Worm (Caenorhabditis elegans) whole organism, mixed stage, embryonic: ENCODE results near the gene F35E8.7.

Source experiments
- M03D4.4 ChIP-seq: sonication (generic microtip); optimal IDR thresholded peaks from 2 replicates; lab custom pipeline; 2017; ENCODE audit warnings: mild to moderate bottlenecking, missing genetic modification characterization, missing compliant biosample characterization
- bed-3 ChIP-seq: fragments of 200-800 bp; sonication (Bioruptor generic); optimal IDR thresholded peaks from 3 replicates; lab custom pipeline; 2018; ENCODE audit warnings: mild to moderate bottlenecking, missing genetic modification characterization, moderate library complexity, missing compliant biosample characterization
- blmp-1 ChIP-seq: fragments of 150-350 bp; optimal IDR thresholded peaks from 2 replicates; lab custom pipeline; 2014; ENCODE audit warnings: missing biosample characterization, missing genetic modification characterization
- ceh-39 ChIP-seq: fragments of 150-350 bp; optimal IDR thresholded peaks from 2 replicates; lab custom pipeline; 2014; ENCODE audit warnings: missing biosample characterization, missing genetic modification characterization
- ceh-83 ChIP-seq: fragments of 200-800 bp; sonication (Bioruptor generic); optimal IDR thresholded peaks from 2 replicates; lab custom pipeline; 2018; ENCODE audit warnings: mild to moderate bottlenecking, missing genetic modification characterization, missing compliant biosample characterization
- ces-1 ChIP-seq: fragments of 150-350 bp; optimal IDR thresholded peaks from 2 replicates; lab custom pipeline; 2014; ENCODE audit warnings: missing biosample characterization, missing genetic modification reagents, missing genetic modification characterization
- cnd-1 ChIP-seq: fragments of 200-800 bp; sonication (Bioruptor generic); optimal IDR thresholded peaks from 2 replicates; lab custom pipeline; 2018; ENCODE audit warnings: mild to moderate bottlenecking, missing genetic modification characterization, missing compliant biosample characterization
- drap-1 ChIP-seq: fragments of 200-800 bp; sonication (Bioruptor generic); optimal IDR thresholded peaks from 3 replicates; lab custom pipeline; 2018; ENCODE audit warnings: mild to moderate bottlenecking, missing genetic modification characterization, missing compliant biosample characterization
- elt-1 ChIP-seq: sonication (generic microtip); optimal IDR thresholded peaks from 2 replicates; lab custom pipeline; 2017; ENCODE audit warnings: missing genetic modification characterization, mild to moderate bottlenecking, missing compliant biosample characterization, antibody characterized with exemption, moderate library complexity, borderline replicate concordance; ENCODE audit not compliant: insufficient read depth
- elt-3 ChIP-seq: fragments of 150-350 bp; optimal IDR thresholded peaks from 2 replicates; lab custom pipeline; 2014; ENCODE audit warnings: missing biosample characterization, missing genetic modification characterization
- flh-1 ChIP-seq: fragments of 200-800 bp; sonication (Bioruptor generic); optimal IDR thresholded peaks from 2 replicates; lab custom pipeline; 2018; ENCODE audit warnings: mild to moderate bottlenecking, missing genetic modification characterization, moderate library complexity, missing compliant biosample characterization
- ham-2 ChIP-seq: fragments of 200-800 bp; sonication (Bioruptor generic); optimal IDR thresholded peaks from 2 replicates; lab custom pipeline; 2018; ENCODE audit warnings: mild to moderate bottlenecking, missing genetic modification characterization, missing compliant biosample characterization
- hlh-1 ChIP-seq: fragments of 150-350 bp; optimal IDR thresholded peaks from 2 replicates; lab custom pipeline; 2014; ENCODE audit warnings: missing biosample characterization, missing genetic modification reagents, missing genetic modification characterization
- lin-13 ChIP-seq: fragments of 150-350 bp; optimal IDR thresholded peaks from 2 replicates; lab custom pipeline; 2014; ENCODE audit warnings: missing biosample characterization, missing genetic modification characterization
- lin-32 ChIP-seq: fragments of 200-800 bp; sonication (Bioruptor generic); optimal IDR thresholded peaks from 2 replicates; lab custom pipeline; 2018; ENCODE audit warnings: mild to moderate bottlenecking, missing genetic modification characterization, missing compliant biosample characterization
- lsy-2 ChIP-seq: fragments of 150-350 bp; optimal IDR thresholded peaks from 2 replicates; lab custom pipeline; 2014; ENCODE audit warnings: missing biosample characterization, missing genetic modification characterization
- mab-5 ChIP-seq: fragments of 150-350 bp; optimal IDR thresholded peaks from 2 replicates; lab custom pipeline; 2014; ENCODE audit warnings: missing biosample characterization, missing genetic modification characterization
- mep-1 ChIP-seq: fragments of 150-350 bp; optimal IDR thresholded peaks from 2 replicates; lab custom pipeline; 2017; ENCODE audit warnings: missing biosample characterization, missing genetic modification reagents, missing genetic modification characterization, inconsistent platforms
- mls-2 ChIP-seq: sonication (generic microtip); optimal IDR thresholded peaks from 2 replicates; lab custom pipeline; 2016; ENCODE audit warnings: mild to moderate bottlenecking, missing genetic modification characterization, moderate library complexity, missing compliant biosample characterization
- nhr-12 ChIP-seq: fragments of 150-350 bp; optimal IDR thresholded peaks from 2 replicates; lab custom pipeline; 2014; ENCODE audit warnings: missing biosample characterization, missing genetic modification characterization
- nhr-2 ChIP-seq: fragments of 150-350 bp; optimal IDR thresholded peaks from 2 replicates; lab custom pipeline; 2014; ENCODE audit warnings: missing biosample characterization, missing genetic modification characterization
- nhr-237 ChIP-seq: fragments of 150-350 bp; optimal IDR thresholded peaks from 2 replicates; lab custom pipeline; 2014; ENCODE audit warnings: missing biosample characterization, missing genetic modification characterization
- nhr-28 ChIP-seq: fragments of 150-350 bp; optimal IDR thresholded peaks from 2 replicates; lab custom pipeline; 2014; ENCODE audit warnings: missing biosample characterization, missing genetic modification characterization
- nhr-76 ChIP-seq: sonication (generic microtip); optimal IDR thresholded peaks from 2 replicates; lab custom pipeline; 2017; ENCODE audit warnings: missing biosample characterization, missing genetic modification characterization
- pha-4 ChIP-seq: fragments of 150-350 bp; optimal IDR thresholded peaks from 2 replicates; lab custom pipeline; 2018; ENCODE audit warnings: missing biosample characterization, missing genetic modification reagents, missing genetic modification characterization
- sem-2 ChIP-seq: fragments of 200-800 bp; sonication (Bioruptor generic); optimal IDR thresholded peaks from 2 replicates; lab custom pipeline; 2018; ENCODE audit warnings: mild to moderate bottlenecking, missing genetic modification characterization, missing compliant biosample characterization
- sptf-1 ChIP-seq: sonication (generic microtip); optimal IDR thresholded peaks from 2 replicates; lab custom pipeline; 2017; ENCODE audit warnings: mild to moderate bottlenecking, missing genetic modification characterization, moderate library complexity, missing compliant biosample characterization
- tbx-8 ChIP-seq: fragments of 200-800 bp; sonication (Bioruptor generic); optimal IDR thresholded peaks from 2 replicates; lab custom pipeline; 2018; ENCODE audit warnings: mild to moderate bottlenecking, missing genetic modification characterization, moderate library complexity, missing compliant biosample characterization
- unc-120 ChIP-seq: sonication (generic microtip); optimal IDR thresholded peaks from 2 replicates; lab custom pipeline; 2017; ENCODE audit warnings: missing genetic modification characterization, missing compliant biosample characterization; ENCODE audit not compliant: poor library complexity, severe bottlenecking
- unc-62 ChIP-seq: fragments of 150-350 bp; optimal IDR thresholded peaks from 2 replicates; lab custom pipeline; 2014; ENCODE audit warnings: missing biosample characterization, missing genetic modification reagents, missing genetic modification characterization
- zip-8 ChIP-seq: fragments of 150-350 bp; optimal IDR thresholded peaks from 2 replicates; lab custom pipeline; 2014; ENCODE audit warnings: missing biosample characterization, missing genetic modification characterization
- ztf-11 ChIP-seq: fragments of 150-350 bp; optimal IDR thresholded peaks from 2 replicates; lab custom pipeline; 2014; ENCODE audit warnings: missing biosample characterization, missing genetic modification characterization

The F35E8.7 gene

DNA sequence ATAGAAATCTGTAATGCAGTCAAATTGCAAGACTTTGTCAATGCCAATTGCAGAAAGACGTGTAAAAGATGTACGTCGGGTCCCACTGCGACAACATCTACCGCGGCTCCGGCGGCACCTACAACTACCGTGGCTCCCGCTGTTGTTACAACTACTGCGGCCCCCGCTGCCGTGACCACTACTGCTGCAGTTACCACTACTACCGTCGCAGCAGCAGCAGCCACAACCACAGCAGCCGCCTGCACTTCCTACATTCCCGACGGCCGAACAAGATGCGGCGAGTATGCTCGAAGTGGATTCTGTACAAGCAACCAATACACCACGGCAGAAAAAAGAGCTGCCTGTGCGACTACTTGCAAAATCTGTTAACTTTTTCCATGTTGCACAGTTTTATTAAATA is 960 bp downstream of the F35E8.7 start:
- TF ChIP-seq unc-62 (GFP tag; lab: Kevin White, UChicago): no peak
- no peak for TF ChIP-seq mls-2 (tag; lab: Kevin White, UChicago)
- no peak for TF ChIP-seq nhr-28 (tag; lab: Kevin White, UChicago)
- TF ChIP-seq drap-1 (GFP tag; lab: Kevin White, UChicago): peak; percentile 32
- TF ChIP-seq zip-8 (tag; lab: Kevin White, UChicago): no peak
- no peak for TF ChIP-seq elt-1 (tag; lab: Kevin White, UChicago)

DNA sequence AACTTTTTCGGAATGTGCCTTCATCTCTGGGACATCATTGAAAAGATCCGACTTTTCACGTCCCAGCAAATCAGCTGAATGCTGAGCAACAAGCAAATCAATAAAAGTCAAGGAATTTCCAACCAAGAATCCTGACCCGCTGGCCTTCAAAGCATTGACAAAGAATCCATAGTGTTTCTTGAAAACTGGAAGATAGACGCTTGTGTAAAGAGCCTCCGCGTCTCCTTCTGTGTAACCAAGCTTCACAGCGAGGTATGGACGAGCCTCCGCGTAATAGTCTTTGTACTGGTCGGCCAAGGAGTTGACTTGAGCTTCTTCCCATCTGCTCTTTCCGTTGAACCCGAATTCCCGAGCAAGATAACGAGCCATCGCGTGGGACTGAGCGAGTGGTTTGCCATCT is 1.5 kb downstream of the F35E8.7 start:
- TF ChIP-seq lin-13 (tag; lab: Kevin White, UChicago): no peak
- TF ChIP-seq M03D4.4 (tag; lab: Kevin White, UChicago): no peak
- no peak for TF ChIP-seq tbx-8
- no peak for TF ChIP-seq unc-120 (tag; lab: Kevin White, UChicago)
- TF ChIP-seq elt-1 (tag; lab: Kevin White, UChicago): no peak
- no peak for TF ChIP-seq ztf-11
- no peak for TF ChIP-seq nhr-2 (tag; lab: Kevin White, UChicago)
- TF ChIP-seq hlh-1 (tag; lab: Kevin White, UChicago): no peak
- no peak for TF ChIP-seq lsy-2 (tag; lab: Kevin White, UChicago)
- TF ChIP-seq ceh-83: no peak
- no peak for TF ChIP-seq mls-2 (tag; lab: Kevin White, UChicago)
- no peak for TF ChIP-seq flh-1 (GFP tag; lab: Kevin White, UChicago)
- no peak for TF ChIP-seq mab-5 (tag; lab: Kevin White, UChicago)
- no peak for TF ChIP-seq sem-2 (GFP tag; lab: Kevin White, UChicago)
- TF ChIP-seq, all 35 proteins: peak for 0

DNA sequence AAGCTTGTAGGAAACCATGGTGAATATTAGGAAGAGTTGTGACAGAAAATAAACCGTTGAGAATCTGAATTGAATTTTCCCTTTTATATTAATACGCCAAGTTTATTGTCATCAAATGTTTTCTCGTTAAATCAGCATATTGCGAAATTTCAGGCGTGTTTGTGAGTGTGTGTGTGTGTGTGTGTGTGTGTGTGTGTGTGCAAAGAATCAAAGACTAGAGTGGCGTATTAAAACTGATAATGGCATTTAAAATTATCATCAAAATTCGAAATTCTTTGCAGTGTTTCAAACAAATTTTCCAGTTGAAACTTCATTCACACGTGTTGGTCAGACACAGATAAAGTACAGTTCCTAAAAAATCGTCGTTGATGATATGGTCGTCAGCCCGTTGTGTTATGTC is 2.1 kb downstream of the F35E8.7 start, which contains the start of gene gst-38:
TSS of gene gst-38 (minus strand) at position 152 of the 400 bp plus-strand sequence.
- TF ChIP-seq mep-1 (tag; lab: Kevin White, UChicago) (no peak), unc-120 (tag; lab: Kevin White, UChicago) (no peak), elt-1 (tag; lab: Kevin White, UChicago) (no peak), lin-13 (tag; lab: Kevin White, UChicago) (no peak), lsy-2 (tag; lab: Kevin White, UChicago) (no peak), elt-3 (tag; lab: Kevin White, UChicago) (no peak), nhr-76 (tag; lab: Kevin White, UChicago) (no peak), drap-1 (GFP tag; lab: Kevin White, UChicago) (no peak), mls-2 (tag; lab: Kevin White, UChicago) (no peak), sem-2 (GFP tag; lab: Kevin White, UChicago) (no peak), blmp-1 (no peak), lin-32 (no peak), bed-3 (GFP tag; lab: Kevin White, UChicago) (no peak), pha-4 (tag; lab: Kevin White, UChicago) (no peak), tbx-8 (no peak), M03D4.4 (tag; lab: Kevin White, UChicago) (no peak)

DNA sequence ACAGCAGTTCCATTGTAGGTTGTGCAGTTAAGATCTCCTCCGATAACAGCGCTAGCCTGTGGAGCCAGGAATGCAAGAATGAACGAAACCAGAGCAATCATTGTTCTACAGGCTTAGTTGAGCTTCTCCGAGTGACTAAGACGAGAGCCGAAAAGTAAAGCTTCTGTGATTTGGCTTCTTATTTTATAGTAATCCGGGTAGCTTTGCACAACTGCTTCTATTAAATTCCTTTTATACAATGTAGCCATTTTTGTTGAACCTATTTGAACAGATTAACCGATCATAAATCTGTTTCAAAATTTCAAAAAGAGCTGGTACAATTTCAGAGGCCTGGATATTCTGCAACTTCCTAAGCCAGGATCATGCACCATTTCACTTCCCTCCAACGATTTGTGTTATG is 3.6 kb downstream of the F35E8.7 start, which contains the start of gene F35E8.9:
TSS of gene F35E8.9 (minus strand) at position 101 of the 400 bp plus-strand sequence.
- TF ChIP-seq ces-1 (GFP tag; lab: Kevin White, UChicago) (no peak), sptf-1 (tag; lab: Kevin White, UChicago) (no peak), blmp-1 (no peak), lsy-2 (tag; lab: Kevin White, UChicago) (no peak), flh-1 (GFP tag; lab: Kevin White, UChicago) (no peak), bed-3 (GFP tag; lab: Kevin White, UChicago) (no peak), cnd-1 (no peak), ceh-39 (tag; lab: Kevin White, UChicago) (no peak), nhr-12 (tag; lab: Kevin White, UChicago) (no peak), mep-1 (tag; lab: Kevin White, UChicago) (no peak), mab-5 (tag; lab: Kevin White, UChicago) (no peak), lin-32 (no peak), ham-2 (GFP tag; lab: Kevin White, UChicago) (no peak), nhr-76 (tag; lab: Kevin White, UChicago) (no peak), nhr-28 (tag; lab: Kevin White, UChicago) (no peak), ceh-83 (no peak), nhr-237 (tag; lab: Kevin White, UChicago) (no peak)
